Fruit fly (Drosophila melanogaster): ENCODE measurements around the gene TMEM216.

The TMEM216 gene

DNA sequence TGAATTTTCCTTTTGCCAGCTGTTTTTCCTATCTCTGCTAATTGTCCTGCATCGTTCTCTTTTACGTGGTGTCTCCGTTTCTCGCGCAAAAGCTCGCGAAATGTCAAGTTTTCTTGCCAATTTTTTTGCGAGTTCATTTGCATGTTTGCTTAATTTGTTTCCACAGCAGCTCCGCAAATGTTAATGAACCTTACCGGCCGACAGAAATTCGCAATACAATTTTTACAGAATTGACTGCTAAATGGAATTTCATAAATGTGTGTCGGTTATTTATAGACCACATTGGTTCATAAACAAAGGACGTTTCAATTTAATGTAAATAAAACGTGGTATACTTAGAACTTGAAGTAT, 32.7 kb downstream of the TMEM216 start:
- TF ChIP-seq CG17801 (GFP tag; optimal IDR thresholded peaks at IDR 0.05; ENCODE audit: partially characterized antibody) = no peak

dm6 chr3R:8767998-8768397, 52.0 kb downstream of the TMEM216 start, which contains the start of the genes CG34135 and CG11768:
Gene CG34135, minus strand, starts transcription at chr3R:8768191.
Gene CG11768, minus strand, starts transcription at chr3R:8768200.
- TF ChIP-seq CG17801 (GFP tag; optimal IDR thresholded peaks at IDR 0.05; ENCODE audit: partially characterized antibody) = no peak

DNA sequence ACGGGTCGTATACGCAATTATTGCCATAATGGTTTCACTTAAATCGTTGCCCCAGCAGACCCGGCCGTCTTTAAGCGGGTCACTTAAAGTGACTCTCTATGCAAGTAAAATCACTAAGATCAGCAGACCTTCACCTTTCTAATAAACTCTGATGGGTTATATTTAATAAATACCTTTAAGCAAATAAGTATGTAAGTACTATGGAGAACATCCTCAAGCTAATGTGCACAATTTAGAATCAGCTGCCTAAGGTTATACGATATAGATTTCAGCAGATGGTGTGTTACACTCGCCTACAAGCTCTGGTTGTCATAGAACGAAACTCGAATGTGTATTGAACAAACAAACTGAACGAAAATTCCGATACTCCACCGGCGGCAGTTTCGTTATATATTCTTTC, 53.1 kb downstream of the TMEM216 start, which contains the start of gene CG8236:
Gene CG8236 (plus strand): TSS at position 301 of the 400 bp plus-strand sequence.
- no peak for TF ChIP-seq CG17801 (GFP tag; optimal IDR thresholded peaks at IDR 0.05; ENCODE audit: partially characterized antibody)

Measured in ovary, adult (tissue).